Worm (Caenorhabditis elegans) whole organism, L2 larva: ENCODE data around the gene mrp-7.

Experiments used
- F13H6.1 ChIP-seq: sonication (generic microtip); optimal IDR thresholded peaks from 2 replicates; lab custom pipeline; 2016; ENCODE audit warnings: missing genetic modification characterization, missing compliant biosample characterization
- R02D3.7 ChIP-seq: fragments of 150-350 bp; optimal IDR thresholded peaks from 2 replicates; lab custom pipeline; 2014; ENCODE audit warnings: missing biosample characterization, missing genetic modification characterization
- ZK546.5 ChIP-seq: sonication (generic microtip); optimal IDR thresholded peaks from 2 replicates; lab custom pipeline; 2017; ENCODE audit warnings: missing biosample characterization, missing genetic modification characterization
- aly-2 ChIP-seq: fragments of 150-350 bp; optimal IDR thresholded peaks from 2 replicates; lab custom pipeline; 2014; ENCODE audit warnings: missing biosample characterization, missing genetic modification characterization
- ama-1 ChIP-seq: fragments of 150-350 bp; optimal IDR thresholded peaks from 2 replicates; lab custom pipeline; 2018; ENCODE audit warnings: inconsistent platforms
- blmp-1 ChIP-seq: sonication (generic microtip); optimal IDR thresholded peaks from 2 replicates; lab custom pipeline; 2017; ENCODE audit warnings: missing genetic modification characterization, mild to moderate bottlenecking, missing compliant biosample characterization, antibody characterized with exemption, moderate library complexity; ENCODE audit not compliant: insufficient read depth
- ceh-82 ChIP-seq: fragments of 150-350 bp; optimal IDR thresholded peaks from 2 replicates; lab custom pipeline; 2014; ENCODE audit warnings: missing biosample characterization, missing genetic modification characterization
- crh-2 ChIP-seq: sonication (generic microtip); optimal IDR thresholded peaks from 2 replicates; lab custom pipeline; 2017; ENCODE audit warnings: missing biosample characterization, missing genetic modification characterization
- dmd-4 ChIP-seq: sonication (generic microtip); optimal IDR thresholded peaks from 2 replicates; lab custom pipeline; 2017; ENCODE audit warnings: missing biosample characterization, missing genetic modification characterization
- elt-1 ChIP-seq: fragments of 150-350 bp; optimal IDR thresholded peaks from 2 replicates; lab custom pipeline; 2014; ENCODE audit warnings: missing biosample characterization, missing genetic modification characterization
- elt-3 ChIP-seq: sonication (generic microtip); optimal IDR thresholded peaks from 2 replicates; lab custom pipeline; 2017; ENCODE audit warnings: missing biosample characterization, missing genetic modification characterization
- fos-1 ChIP-seq: fragments of 150-350 bp; optimal IDR thresholded peaks from 2 replicates; lab custom pipeline; 2014; ENCODE audit warnings: missing biosample characterization, missing genetic modification characterization
- gmeb-1 ChIP-seq: fragments of 150-350 bp; optimal IDR thresholded peaks from 2 replicates; lab custom pipeline; 2014; ENCODE audit warnings: missing biosample characterization, missing genetic modification characterization
- lin-11 ChIP-seq: fragments of 150-350 bp; sonication (generic microtip); optimal IDR thresholded peaks from 2 replicates; lab custom pipeline; 2014; ENCODE audit warnings: missing biosample characterization, missing genetic modification characterization, inconsistent platforms, mixed read lengths
- lin-13 ChIP-seq: fragments of 150-350 bp; optimal IDR thresholded peaks from 2 replicates; lab custom pipeline; 2014; ENCODE audit warnings: missing biosample characterization, missing genetic modification reagents, missing genetic modification characterization
- lin-39 ChIP-seq: fragments of 150-350 bp; optimal IDR thresholded peaks from 2 replicates; lab custom pipeline; 2014; ENCODE audit warnings: missing biosample characterization, missing genetic modification reagents, missing genetic modification characterization
- mbf-1 ChIP-seq: sonication (generic microtip); optimal IDR thresholded peaks from 2 replicates; lab custom pipeline; 2017; ENCODE audit warnings: missing biosample characterization, missing genetic modification characterization
- mdl-1 ChIP-seq, 2 experiments: fragments of 150-350 bp in 1 of 2; sonication (generic microtip) in 1 of 2; optimal IDR thresholded peaks; 2 replicates each; lab custom pipeline; 2017; ENCODE audit warnings: missing biosample characterization in 2 of 2, missing genetic modification characterization in 2 of 2
- nhr-10 ChIP-seq: sonication (generic microtip); optimal IDR thresholded peaks from 2 replicates; lab custom pipeline; 2017; ENCODE audit warnings: missing biosample characterization, missing genetic modification characterization
- nhr-11 ChIP-seq: fragments of 150-350 bp; optimal IDR thresholded peaks from 2 replicates; lab custom pipeline; 2014; ENCODE audit warnings: missing biosample characterization, missing genetic modification characterization
- nhr-12 ChIP-seq: fragments of 150-350 bp; optimal IDR thresholded peaks from 2 replicates; lab custom pipeline; 2014; ENCODE audit warnings: missing biosample characterization, missing genetic modification characterization
- nhr-129 ChIP-seq: fragments of 150-350 bp; optimal IDR thresholded peaks from 2 replicates; lab custom pipeline; 2014; ENCODE audit warnings: missing biosample characterization, missing genetic modification characterization
- nhr-21 ChIP-seq: fragments of 150-350 bp; optimal IDR thresholded peaks from 2 replicates; lab custom pipeline; 2014; ENCODE audit warnings: missing biosample characterization, missing genetic modification characterization
- nhr-25 ChIP-seq: fragments of 150-350 bp; sonication (generic microtip); optimal IDR thresholded peaks from 3 replicates; lab custom pipeline; 2014; ENCODE audit warnings: missing biosample characterization, missing genetic modification characterization
- nhr-6 ChIP-seq: fragments of 150-350 bp; optimal IDR thresholded peaks from 2 replicates; lab custom pipeline; 2014; ENCODE audit warnings: missing biosample characterization, missing genetic modification characterization
- nhr-77 ChIP-seq: fragments of 150-350 bp; optimal IDR thresholded peaks from 2 replicates; lab custom pipeline; 2014; ENCODE audit warnings: missing biosample characterization, missing genetic modification characterization
- peb-1 ChIP-seq: fragments of 150-350 bp; optimal IDR thresholded peaks from 2 replicates; lab custom pipeline; 2014; ENCODE audit warnings: missing biosample characterization, missing genetic modification characterization
- sma-3 ChIP-seq: sonication (generic microtip); optimal IDR thresholded peaks from 2 replicates; lab custom pipeline; 2016; ENCODE audit warnings: missing genetic modification reagents, missing genetic modification characterization, missing compliant biosample characterization
- sma-9 ChIP-seq, 2 experiments: fragments of 150-350 bp in 1 of 2; sonication (generic microtip) in 1 of 2; optimal IDR thresholded peaks; 2 replicates each; lab custom pipeline; 2014 to 2016; ENCODE audit warnings: missing genetic modification characterization in 2 of 2, mild to moderate bottlenecking in 1 of 2, missing biosample characterization in 1 of 2, missing compliant biosample characterization in 1 of 2, missing genetic modification reagents in 1 of 2, moderate library complexity in 1 of 2
- snpc-4 ChIP-seq: fragments of 150-350 bp; optimal IDR thresholded peaks from 2 replicates; lab custom pipeline; 2014; ENCODE audit warnings: missing biosample characterization, missing genetic modification characterization
- unc-39 ChIP-seq: fragments of 150-350 bp; optimal IDR thresholded peaks from 2 replicates; lab custom pipeline; 2014; ENCODE audit warnings: missing biosample characterization, missing genetic modification characterization
- unc-62 ChIP-seq: fragments of 150-350 bp; optimal IDR thresholded peaks from 2 replicates; lab custom pipeline; 2014; ENCODE audit warnings: missing biosample characterization, missing genetic modification reagents, missing genetic modification characterization
- ztf-1 ChIP-seq: fragments of 200-800 bp; sonication (Bioruptor generic); conservative IDR thresholded peaks from 2 replicates; pipeline ENCODE4 v1.3.6; 2022; ENCODE audit warnings: missing genetic modification characterization, missing compliant biosample characterization
- ztf-4 ChIP-seq: fragments of 150-350 bp; optimal IDR thresholded peaks from 2 replicates; lab custom pipeline; 2014; ENCODE audit warnings: missing biosample characterization, missing genetic modification characterization

Gene mrp-7

DNA sequence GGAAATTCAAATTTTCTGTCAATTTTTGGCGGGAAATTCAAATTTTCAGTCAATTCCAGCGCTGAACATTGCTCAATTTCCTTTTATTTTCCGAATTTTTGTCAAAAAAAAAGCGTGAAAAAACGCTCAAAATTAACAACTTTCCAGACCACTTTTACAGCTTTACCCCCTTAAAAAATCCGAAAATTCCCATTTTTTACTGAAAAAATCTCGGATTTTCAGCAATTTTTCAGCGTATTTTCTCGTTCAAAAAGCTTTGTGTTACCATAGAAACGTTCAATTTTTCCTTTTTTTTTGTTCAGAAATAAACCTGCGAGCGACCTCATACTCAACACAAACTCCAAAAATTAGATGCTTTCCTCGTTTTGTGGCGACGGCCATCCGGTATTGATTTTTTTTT, at the start of gene mrp-7:
Gene mrp-7, plus strand, starts transcription at position 301 of the 400 bp plus-strand sequence.
- no peak for TF ChIP-seq peb-1 (tag; lab: Kevin White, UChicago)
- TF ChIP-seq crh-2 (tag; lab: Kevin White, UChicago), result no peak
- no peak for TF ChIP-seq gmeb-1
- no peak for TF ChIP-seq elt-1 (tag; lab: Kevin White, UChicago)
- TF ChIP-seq nhr-6, result no peak
- TF ChIP-seq ceh-82 (tag; lab: Kevin White, UChicago), result no peak
- no peak for TF ChIP-seq unc-39 (tag; lab: Kevin White, UChicago)
- no peak for TF ChIP-seq nhr-21 (tag; lab: Kevin White, UChicago)
- no peak for TF ChIP-seq nhr-10 (tag; lab: Kevin White, UChicago)
- no peak for TF ChIP-seq nhr-77 (tag; lab: Kevin White, UChicago)
- TF ChIP-seq elt-3 (tag; lab: Kevin White, UChicago), result no peak
- TF ChIP-seq ztf-1 (GFP tag; lab: Robert Waterston, UW), result no peak
- TF ChIP-seq nhr-11 (tag; lab: Kevin White, UChicago), result no peak
- no peak for TF ChIP-seq fos-1 (tag; lab: Kevin White, UChicago)
- no peak for TF ChIP-seq snpc-4 (tag; lab: Kevin White, UChicago)
- TF ChIP-seq R02D3.7 (tag; lab: Kevin White, UChicago), result no peak
- TF ChIP-seq sma-3 (GFP tag; lab: Kevin White, UChicago), result no peak
- no peak for TF ChIP-seq lin-39
- TF ChIP-seq F13H6.1, result no peak
- TF ChIP-seq mbf-1, result no peak

DNA sequence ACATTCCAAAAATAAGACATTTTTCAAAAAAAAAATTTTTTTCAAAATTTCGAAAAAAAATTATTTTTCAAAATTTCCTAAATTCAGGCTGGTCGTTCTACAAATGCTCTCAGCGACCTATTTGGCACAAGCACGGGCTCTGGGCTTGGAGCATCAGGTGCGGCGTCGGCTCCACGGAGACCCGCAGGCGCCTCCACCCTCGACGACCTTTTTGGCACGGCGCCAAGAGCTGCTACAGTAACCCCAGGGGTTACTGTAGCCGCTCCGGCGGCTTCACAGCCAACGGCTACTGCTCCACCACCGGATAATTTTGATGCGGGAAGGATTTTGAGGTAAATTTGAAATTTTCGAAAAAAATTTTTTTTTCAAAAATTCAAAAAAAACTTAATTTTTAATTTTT, 48.9 kb upstream of the mrp-7 start:
- TF ChIP-seq nhr-25, result no peak
- no peak for TF ChIP-seq nhr-10 (tag; lab: Kevin White, UChicago)
- TF ChIP-seq snpc-4 (tag; lab: Kevin White, UChicago), result no peak
- no peak for TF ChIP-seq blmp-1 (tag; lab: Kevin White, UChicago)
- TF ChIP-seq nhr-11 (tag; lab: Kevin White, UChicago), result no peak
- no peak for TF ChIP-seq unc-62 (GFP tag; lab: Kevin White, UChicago)
- TF ChIP-seq aly-2 (tag; lab: Kevin White, UChicago), result no peak
- no peak for TF ChIP-seq lin-39
- TF ChIP-seq F13H6.1, result no peak
- no peak for TF ChIP-seq sma-3 (GFP tag; lab: Kevin White, UChicago)
- no peak for TF ChIP-seq ceh-82 (tag; lab: Kevin White, UChicago)
- no peak for TF ChIP-seq nhr-12 (tag; lab: Kevin White, UChicago)
- TF ChIP-seq nhr-129, result no peak
- no peak for TF ChIP-seq ztf-1 (GFP tag; lab: Robert Waterston, UW)

DNA sequence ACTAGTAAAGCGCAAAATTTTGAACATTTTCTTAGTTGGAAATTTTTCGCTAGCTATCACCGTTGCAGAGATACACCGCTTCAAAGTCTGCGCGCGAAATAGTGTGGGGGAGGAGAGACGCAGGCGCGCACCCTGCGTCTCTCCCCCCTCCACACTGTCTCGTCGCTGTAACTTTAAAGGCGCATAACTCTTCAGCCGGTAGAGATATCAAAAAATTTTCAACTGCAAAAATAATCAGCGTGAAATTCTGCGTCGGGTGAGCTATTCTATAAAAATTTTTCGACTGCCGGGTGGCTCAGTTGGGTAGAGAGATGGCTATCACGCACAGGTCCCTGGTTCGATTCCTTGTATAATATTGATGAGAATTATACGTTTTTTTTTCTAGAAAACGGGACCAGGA, 45.1 kb upstream of the mrp-7 start:
- no peak for TF ChIP-seq nhr-10 (tag; lab: Kevin White, UChicago)
- TF ChIP-seq ztf-1 (GFP tag; lab: Robert Waterston, UW), result no peak
- no peak for TF ChIP-seq dmd-4 (tag; lab: Kevin White, UChicago)
- TF ChIP-seq ZK546.5 (tag; lab: Kevin White, UChicago), result no peak
- no peak for TF ChIP-seq fos-1 (tag; lab: Kevin White, UChicago)
- TF ChIP-seq lin-39, result no peak
- no peak for TF ChIP-seq ztf-4 (tag; lab: Kevin White, UChicago)
- no peak for TF ChIP-seq R02D3.7 (tag; lab: Kevin White, UChicago)
- no peak for TF ChIP-seq lin-11 (tag; lab: Kevin White, UChicago)
- no peak for TF ChIP-seq nhr-11 (tag; lab: Kevin White, UChicago)
- no peak for TF ChIP-seq peb-1 (tag; lab: Kevin White, UChicago)
- no peak for TF ChIP-seq nhr-129
- TF ChIP-seq lin-13 (GFP tag; lab: Kevin White, UChicago), result no peak
- no peak for TF ChIP-seq nhr-21 (tag; lab: Kevin White, UChicago)
- TF ChIP-seq ama-1, result no peak

- TF ChIP-seq lin-13 (GFP tag; lab: Kevin White, UChicago), result no peak
- TF ChIP-seq sma-3 (GFP tag; lab: Kevin White, UChicago), result no peak
- no peak for TF ChIP-seq nhr-21 (tag; lab: Kevin White, UChicago)
- no peak for TF ChIP-seq peb-1 (tag; lab: Kevin White, UChicago)
- no peak for TF ChIP-seq nhr-12 (tag; lab: Kevin White, UChicago)
- TF ChIP-seq nhr-129, result no peak
- no peak for TF ChIP-seq unc-39 (tag; lab: Kevin White, UChicago)
- no peak for TF ChIP-seq mdl-1 (tag; optimal IDR thresholded peaks at IDR 0.05; lab: Kevin White, UChicago)
- TF ChIP-seq ama-1, result no peak
- no peak for TF ChIP-seq nhr-11 (tag; lab: Kevin White, UChicago)
- no peak for TF ChIP-seq sma-9 (GFP tag; optimal IDR thresholded peaks at IDR 0.05; lab: Kevin White, UChicago)
- TF ChIP-seq sma-9 (tag; optimal IDR thresholded peaks at IDR 0.05; lab: Kevin White, UChicago), result no peak
These were observed 44.7 kb upstream of the mrp-7 start for ce11 chrV:19629973-19630372.
